Fruit fly (Drosophila melanogaster): ENCODE data around the gene jvl.

jvl gene

DNA sequence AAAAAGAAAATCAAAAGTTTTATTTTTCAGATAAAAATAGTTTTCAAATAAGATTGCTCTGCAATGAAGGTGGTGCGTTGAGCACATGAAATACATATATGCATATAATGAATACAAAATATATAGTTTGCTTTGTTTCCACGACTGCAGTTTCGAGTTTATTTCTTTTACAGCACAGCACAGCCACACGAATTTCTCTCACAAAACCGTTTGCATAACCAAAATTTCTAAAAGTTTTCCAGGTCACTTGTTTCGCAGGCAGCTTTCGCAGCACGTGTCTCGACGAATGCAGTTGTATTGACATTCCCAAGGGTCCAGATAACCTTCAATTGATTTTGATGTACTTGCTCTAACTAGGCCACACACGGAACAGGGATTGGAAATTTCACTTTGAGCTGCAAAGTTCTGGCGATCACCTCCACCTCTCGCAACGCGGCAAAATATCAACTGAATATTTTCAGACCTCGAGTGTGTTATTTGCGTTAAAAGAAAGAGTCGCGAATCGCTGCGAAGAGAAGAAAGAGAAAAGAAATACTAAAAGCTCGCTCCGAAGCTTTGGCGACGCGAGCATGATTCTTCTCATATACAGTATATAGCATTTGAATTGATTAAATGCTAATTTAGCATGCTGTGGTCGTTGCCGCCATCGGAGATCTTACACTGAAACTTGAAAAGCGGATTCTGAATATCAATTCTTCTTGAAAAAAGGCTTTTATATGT lies 10.2 kb upstream of the jvl start, which contains the start of gene CG7530 (continued):
- TF ChIP-seq CG15073 (GFP tag; optimal IDR thresholded peaks at IDR 0.05) (no peak), tap (tag; optimal IDR thresholded peaks at IDR 0.05) (no peak), row (GFP tag; IDR thresholded peaks at IDR 0.05) (0 out of 3 replicates have a peak, but pooled peaks have one; percentile 40), slp2 (GFP tag; optimal IDR thresholded peaks at IDR 0.05) (no peak), mam (GFP tag; optimal IDR thresholded peaks at IDR 0.05) (no peak), pnt (GFP tag; optimal IDR thresholded peaks at IDR 0.05) (no peak), Myb (GFP tag; optimal IDR thresholded peaks at IDR 0.05) (no peak), CG6854 (GFP tag; optimal IDR thresholded peaks at IDR 0.05) (peak; percentile 31), ATbp (GFP tag; optimal IDR thresholded peaks at IDR 0.05) (no peak), CG14441 (GFP tag; IDR thresholded peaks at IDR 0.05) (0 out of 2 replicates have a peak, but pooled peaks have one; percentile 39), eyg (GFP tag; optimal IDR thresholded peaks at IDR 0.05) (no peak), Meics (GFP tag; optimal IDR thresholded peaks at IDR 0.05) (peak; percentile 47), HmgZ (tag; optimal IDR thresholded peaks at IDR 0.05) (no peak), gt (GFP tag; IDR thresholded peaks at IDR 0.05) (no peak), CG10147 (GFP tag; optimal IDR thresholded peaks at IDR 0.05) (no peak), CG8281 (tag; optimal IDR thresholded peaks at IDR 0.05) (no peak), CG10267 (tag; optimal IDR thresholded peaks at IDR 0.05) (no peak), Hsf (GFP tag; optimal IDR thresholded peaks at IDR 0.05) (no peak), Hmx (GFP tag; optimal IDR thresholded peaks at IDR 0.05) (no peak), zen (tag; optimal IDR thresholded peaks at IDR 0.05) (no peak), Med (GFP tag) (peak; percentile 81), crp (GFP tag; optimal IDR thresholded peaks at IDR 0.05) (no peak), hbn (GFP tag; IDR thresholded peaks at IDR 0.05; ENCODE audit: partially characterized antibody) (no peak), sr (GFP tag; IDR thresholded peaks at IDR 0.05) (no peak), abd-A (tag; optimal IDR thresholded peaks at IDR 0.05) (no peak), Usf (GFP tag; optimal IDR thresholded peaks at IDR 0.05) (no peak), en (GFP tag; optimal IDR thresholded peaks at IDR 0.05) (no peak), luna (GFP tag; optimal IDR thresholded peaks at IDR 0.05) (no peak), oc (tag; optimal IDR thresholded peaks at IDR 0.05) (no peak), Hr39 (optimal IDR thresholded peaks at IDR 0.05) (no peak), onecut (GFP tag; IDR thresholded peaks at IDR 0.05) (no peak; the same call in 1 of the 2 replicates), Abd-B (GFP tag; optimal IDR thresholded peaks at IDR 0.05) (no peak), Eip74EF (GFP tag; optimal IDR thresholded peaks at IDR 0.05) (no peak), CG8478 (optimal IDR thresholded peaks at IDR 0.05) (no peak), CG14965 (GFP tag; optimal IDR thresholded peaks at IDR 0.05; ENCODE audit: borderline replicate concordance) (no peak), Xbp1 (GFP tag; optimal IDR thresholded peaks at IDR 0.05) (no peak), CG32772 (GFP tag; IDR thresholded peaks at IDR 0.05) (no peak), CG13287 (GFP tag; IDR thresholded peaks at IDR 0.05; ENCODE audit: partially characterized antibody) (peak; percentile 20; the same call in 1 of the 2 replicates), Ada2b (GFP tag; IDR thresholded peaks at IDR 0.05) (no peak), NFAT (GFP tag; IDR thresholded peaks at IDR 0.05) (no peak), CG17568 (GFP tag; optimal IDR thresholded peaks at IDR 0.05) (no peak), CG42726 (GFP tag; IDR thresholded peaks at IDR 0.05; ENCODE audit: partially characterized antibody) (no peak), CG10366 (GFP tag; IDR thresholded peaks at IDR 0.05) (no peak), Pdp1 (GFP tag; optimal IDR thresholded peaks at IDR 0.05) (peak in 1 of 2 experiments; percentile 91), nmo (GFP tag; optimal IDR thresholded peaks at IDR 0.05) (no peak), CG9797 (GFP tag; optimal IDR thresholded peaks at IDR 0.05) (no peak), Dref (GFP tag; IDR thresholded peaks at IDR 0.05) (no peak), cad (GFP tag; optimal IDR thresholded peaks at IDR 0.05) (no peak), NC2α (GFP tag; optimal IDR thresholded peaks at IDR 0.05) (no peak), CG3726 (GFP tag; IDR thresholded peaks at IDR 0.05) (no peak)

Measured in whole organism, embryonic.